Worm (Caenorhabditis elegans): ENCODE results near the gene F15H10.7.

The F15H10.7 gene

ce11 chrV:10435198-10435597 is 29.0 kb upstream of the F15H10.7 start:
- peak; percentile 57 for TF ChIP-seq elt-2 (tag; optimal IDR thresholded peaks at IDR 0.05)
- TF ChIP-seq fkh-10 (GFP tag; optimal IDR thresholded peaks at IDR 0.05): no peak
- peak; percentile 50 for TF ChIP-seq pqm-1 (tag; optimal IDR thresholded peaks at IDR 0.05)

ce11 chrV:10433721-10434120 is 27.5 kb upstream of the F15H10.7 start, which contains the start of gene Y32F6A.4:
TSS of gene Y32F6A.4 (minus strand) at chrV:10434067.
- TF ChIP-seq fkh-10 (GFP tag; optimal IDR thresholded peaks at IDR 0.05) (no peak), elt-2 (tag; optimal IDR thresholded peaks at IDR 0.05) (peak; percentile 76), pqm-1 (tag; optimal IDR thresholded peaks at IDR 0.05) (peak; percentile 23)

ce11 chrV:10432607-10433006 is 26.4 kb upstream of the F15H10.7 start:
- TF ChIP-seq pqm-1 (tag; optimal IDR thresholded peaks at IDR 0.05) (peak; percentile 79), elt-2 (tag; optimal IDR thresholded peaks at IDR 0.05) (peak; percentile 96), pha-4 (tag; optimal IDR thresholded peaks at IDR 0.05) (peak; percentile 53), R02D3.7 (tag; optimal IDR thresholded peaks at IDR 0.05) (no peak), elt-3 (tag; optimal IDR thresholded peaks at IDR 0.05) (no peak), zag-1 (tag; optimal IDR thresholded peaks at IDR 0.05) (no peak), jun-1 (tag; optimal IDR thresholded peaks at IDR 0.05) (peak; percentile 54), elt-1 (tag; optimal IDR thresholded peaks at IDR 0.05) (no peak)

ce11 chrV:10428608-10429007 is 22.4 kb upstream of the F15H10.7 start, which contains the start of gene tag-314:
TSS of gene tag-314 (minus strand) at chrV:10428708.
- TF ChIP-seq ztf-11 (tag; optimal IDR thresholded peaks at IDR 0.05) (no peak), eor-1 (tag; optimal IDR thresholded peaks at IDR 0.05) (no peak), pha-4 (tag; optimal IDR thresholded peaks at IDR 0.05) (no peak), fkh-2 (tag; optimal IDR thresholded peaks at IDR 0.05) (no peak), daf-12 (tag; optimal IDR thresholded peaks at IDR 0.05) (no peak), lsy-12 (tag; optimal IDR thresholded peaks at IDR 0.05) (no peak), mml-1 (tag; optimal IDR thresholded peaks at IDR 0.05) (no peak)

- TF ChIP-seq ztf-11 (tag; optimal IDR thresholded peaks at IDR 0.05) (no peak), aly-2 (tag; optimal IDR thresholded peaks at IDR 0.05) (no peak), ceh-16 (tag; optimal IDR thresholded peaks at IDR 0.05) (no peak), fkh-2 (tag; optimal IDR thresholded peaks at IDR 0.05) (no peak), fkh-10 (GFP tag; optimal IDR thresholded peaks at IDR 0.05) (no peak), nhr-25 (tag; optimal IDR thresholded peaks at IDR 0.05) (no peak)
Measured at ce11 chrV:10426253-10426652, 20.0 kb upstream of the F15H10.7 start, which contains the start of gene apc-10. TSS of gene apc-10 (minus strand) at chrV:10426353.

- TF ChIP-seq ZK546.5 (tag; optimal IDR thresholded peaks at IDR 0.05) (no peak), nhr-25 (tag; optimal IDR thresholded peaks at IDR 0.05) (no peak), R02D3.7 (tag; optimal IDR thresholded peaks at IDR 0.05) (no peak), sea-2 (GFP tag; optimal IDR thresholded peaks at IDR 0.05) (no peak), ama-1 (optimal IDR thresholded peaks at IDR 0.05) (no peak), skn-1 (tag; optimal IDR thresholded peaks at IDR 0.05) (no peak), ztf-4 (tag; optimal IDR thresholded peaks at IDR 0.05) (no peak), nhr-67 (tag; optimal IDR thresholded peaks at IDR 0.05) (no peak), ceh-82 (tag; optimal IDR thresholded peaks at IDR 0.05) (no peak), elt-1 (tag; optimal IDR thresholded peaks at IDR 0.05) (no peak), mml-1 (tag; optimal IDR thresholded peaks at IDR 0.05) (no peak), fkh-2 (tag; optimal IDR thresholded peaks at IDR 0.05) (no peak), elt-2 (tag; optimal IDR thresholded peaks at IDR 0.05) (no peak), nhr-12 (tag; optimal IDR thresholded peaks at IDR 0.05) (no peak), nhr-23 (tag; optimal IDR thresholded peaks at IDR 0.05) (no peak), elt-3 (tag; optimal IDR thresholded peaks at IDR 0.05) (no peak), unc-62 (GFP tag; optimal IDR thresholded peaks at IDR 0.05) (no peak)
Measured at ce11 chrV:10425098-10425497, 18.9 kb upstream of the F15H10.7 start, which contains the start of gene col-12. TSS of gene col-12 (minus strand) at chrV:10425198.

- TF ChIP-seq nhr-25 (tag; optimal IDR thresholded peaks at IDR 0.05): peak; percentile 61
- TF ChIP-seq ama-1 (optimal IDR thresholded peaks at IDR 0.05): no peak
- no peak for TF ChIP-seq ztf-4 (tag; optimal IDR thresholded peaks at IDR 0.05)
Measured at ce11 chrV:10423511-10423910, 17.3 kb upstream of the F15H10.7 start.

ce11 chrV:10421802-10422201 is 15.6 kb upstream of the F15H10.7 start, which contains the start of gene col-13:
TSS of gene col-13 (minus strand) at chrV:10421902.
- no peak for TF ChIP-seq nhr-28 (tag; optimal IDR thresholded peaks at IDR 0.05)
- no peak for TF ChIP-seq nhr-11 (tag; optimal IDR thresholded peaks at IDR 0.05)
- no peak for TF ChIP-seq fos-1 (tag; optimal IDR thresholded peaks at IDR 0.05)
- TF ChIP-seq sea-2 (GFP tag; optimal IDR thresholded peaks at IDR 0.05): no peak
- no peak for TF ChIP-seq nhr-77 (tag; optimal IDR thresholded peaks at IDR 0.05)
- TF ChIP-seq pha-4 (tag; optimal IDR thresholded peaks at IDR 0.05): no peak
- no peak for TF ChIP-seq ceh-9 (tag; optimal IDR thresholded peaks at IDR 0.05)
- no peak for TF ChIP-seq elt-3 (tag; optimal IDR thresholded peaks at IDR 0.05)
- TF ChIP-seq ceh-28 (tag; optimal IDR thresholded peaks at IDR 0.05): no peak
- TF ChIP-seq fkh-10 (GFP tag; optimal IDR thresholded peaks at IDR 0.05): no peak
- TF ChIP-seq eor-1 (tag; optimal IDR thresholded peaks at IDR 0.05): no peak
- TF ChIP-seq daf-12 (tag; optimal IDR thresholded peaks at IDR 0.05): no peak
- no peak for TF ChIP-seq nhr-12 (tag; optimal IDR thresholded peaks at IDR 0.05)
- TF ChIP-seq zag-1 (tag; optimal IDR thresholded peaks at IDR 0.05): no peak
- TF ChIP-seq aly-2 (tag; optimal IDR thresholded peaks at IDR 0.05): no peak
- TF ChIP-seq tbx-2 (tag; optimal IDR thresholded peaks at IDR 0.05): no peak
- TF ChIP-seq nhr-23 (tag; optimal IDR thresholded peaks at IDR 0.05): no peak
- no peak for TF ChIP-seq mdl-1 (tag; optimal IDR thresholded peaks at IDR 0.05)
